Worm (Caenorhabditis elegans) whole organism, mixed stage, embryonic: ENCODE data around the gene clec-71.

Experiments used
- blmp-1 ChIP-seq: fragments of 150-350 bp; optimal IDR thresholded peaks from 2 replicates; lab custom pipeline; 2014; ENCODE audit warnings: missing biosample characterization, missing genetic modification characterization
- ceh-43 ChIP-seq: fragments of 200-800 bp; sonication (Bioruptor generic); optimal IDR thresholded peaks from 2 replicates; lab custom pipeline; 2018; ENCODE audit warnings: mild to moderate bottlenecking, missing genetic modification characterization, moderate library complexity, missing compliant biosample characterization
- ces-1 ChIP-seq: fragments of 150-350 bp; optimal IDR thresholded peaks from 2 replicates; lab custom pipeline; 2014; ENCODE audit warnings: missing biosample characterization, missing genetic modification reagents, missing genetic modification characterization
- drap-1 ChIP-seq: fragments of 200-800 bp; sonication (Bioruptor generic); optimal IDR thresholded peaks from 3 replicates; lab custom pipeline; 2018; ENCODE audit warnings: mild to moderate bottlenecking, missing genetic modification characterization, missing compliant biosample characterization
- elt-1 ChIP-seq: sonication (generic microtip); optimal IDR thresholded peaks from 2 replicates; lab custom pipeline; 2017; ENCODE audit warnings: missing genetic modification characterization, mild to moderate bottlenecking, missing compliant biosample characterization, antibody characterized with exemption, moderate library complexity, borderline replicate concordance; ENCODE audit not compliant: insufficient read depth
- ham-2 ChIP-seq: fragments of 200-800 bp; sonication (Bioruptor generic); optimal IDR thresholded peaks from 2 replicates; lab custom pipeline; 2018; ENCODE audit warnings: mild to moderate bottlenecking, missing genetic modification characterization, missing compliant biosample characterization
- lsy-2 ChIP-seq: fragments of 150-350 bp; optimal IDR thresholded peaks from 2 replicates; lab custom pipeline; 2014; ENCODE audit warnings: missing biosample characterization, missing genetic modification characterization
- mls-2 ChIP-seq: sonication (generic microtip); optimal IDR thresholded peaks from 2 replicates; lab custom pipeline; 2016; ENCODE audit warnings: mild to moderate bottlenecking, missing genetic modification characterization, moderate library complexity, missing compliant biosample characterization
- nhr-237 ChIP-seq: fragments of 150-350 bp; optimal IDR thresholded peaks from 2 replicates; lab custom pipeline; 2014; ENCODE audit warnings: missing biosample characterization, missing genetic modification characterization
- nhr-28 ChIP-seq: fragments of 150-350 bp; optimal IDR thresholded peaks from 2 replicates; lab custom pipeline; 2014; ENCODE audit warnings: missing biosample characterization, missing genetic modification characterization
- pha-4 ChIP-seq: fragments of 150-350 bp; optimal IDR thresholded peaks from 2 replicates; lab custom pipeline; 2018; ENCODE audit warnings: missing biosample characterization, missing genetic modification reagents, missing genetic modification characterization
- snpc-4 ChIP-seq: fragments of 150-350 bp; optimal IDR thresholded peaks from 2 replicates; lab custom pipeline; 2014; ENCODE audit warnings: missing biosample characterization, missing genetic modification characterization
- sptf-1 ChIP-seq: sonication (generic microtip); optimal IDR thresholded peaks from 2 replicates; lab custom pipeline; 2017; ENCODE audit warnings: mild to moderate bottlenecking, missing genetic modification characterization, moderate library complexity, missing compliant biosample characterization
- tbx-8 ChIP-seq: fragments of 200-800 bp; sonication (Bioruptor generic); optimal IDR thresholded peaks from 2 replicates; lab custom pipeline; 2018; ENCODE audit warnings: mild to moderate bottlenecking, missing genetic modification characterization, moderate library complexity, missing compliant biosample characterization
- unc-62 ChIP-seq: fragments of 150-350 bp; optimal IDR thresholded peaks from 2 replicates; lab custom pipeline; 2014; ENCODE audit warnings: missing biosample characterization, missing genetic modification reagents, missing genetic modification characterization
- zip-8 ChIP-seq: fragments of 150-350 bp; optimal IDR thresholded peaks from 2 replicates; lab custom pipeline; 2014; ENCODE audit warnings: missing biosample characterization, missing genetic modification characterization

clec-71 gene

DNA sequence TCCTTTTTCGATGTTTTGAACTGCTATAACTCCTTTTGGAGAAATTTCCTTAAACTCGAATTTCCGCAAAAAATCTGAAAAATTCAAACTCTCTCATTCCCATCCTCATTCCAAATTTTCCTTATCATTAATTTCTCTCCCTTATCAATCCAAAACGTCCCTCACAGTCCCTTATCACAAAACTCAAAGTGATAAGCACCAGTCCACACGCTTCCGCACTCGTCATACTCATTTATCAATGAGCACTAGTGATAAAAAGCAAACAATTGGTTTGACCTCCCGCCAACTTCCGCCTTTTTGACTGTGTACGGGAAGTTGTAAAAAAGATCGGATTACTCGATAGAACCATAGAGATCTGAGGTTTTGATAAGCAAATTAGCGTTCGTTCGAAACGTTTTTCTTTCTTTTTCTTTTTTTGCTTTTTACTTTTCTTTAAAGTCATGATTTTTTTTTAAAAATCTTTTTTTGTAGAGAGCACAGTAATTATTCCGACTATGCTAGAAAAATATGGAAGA lies 51.4 kb downstream of the clec-71 start, which contains the start of gene clec-78:
Gene clec-78, plus strand, starts transcription at position 465 of the 515 bp plus-strand sequence.
- TF ChIP-seq nhr-28 (tag; lab: Kevin White, UChicago) (no peak), drap-1 (GFP tag; lab: Kevin White, UChicago) (no peak), ham-2 (GFP tag; lab: Kevin White, UChicago) (no peak), ces-1 (GFP tag; lab: Kevin White, UChicago) (no peak), ceh-43 (GFP tag; lab: Kevin White, UChicago) (no peak), zip-8 (tag; lab: Kevin White, UChicago) (no peak), unc-62 (no peak), blmp-1 (tag; lab: Kevin White, UChicago) (no peak), elt-1 (no peak), lsy-2 (tag; lab: Kevin White, UChicago) (no peak), pha-4 (tag; lab: Kevin White, UChicago) (no peak), nhr-237 (tag; lab: Kevin White, UChicago) (no peak), mls-2 (no peak), snpc-4 (no peak), tbx-8 (GFP tag; lab: Kevin White, UChicago) (no peak), sptf-1 (tag; lab: Kevin White, UChicago) (no peak)
